Worm (Caenorhabditis elegans) whole organism, L2 larva: Measurements from ENCODE around the gene F55B11.6.

ENCODE experiments used
- ZK546.5 ChIP-seq: sonication (generic microtip); optimal IDR thresholded peaks from 2 replicates; lab custom pipeline; 2017; ENCODE audit warnings: missing biosample characterization, missing genetic modification characterization
- sem-4 ChIP-seq: fragments of 150-350 bp; optimal IDR thresholded peaks from 2 replicates; lab custom pipeline; 2014; ENCODE audit warnings: missing biosample characterization, missing genetic modification reagents, missing genetic modification characterization

DNA sequence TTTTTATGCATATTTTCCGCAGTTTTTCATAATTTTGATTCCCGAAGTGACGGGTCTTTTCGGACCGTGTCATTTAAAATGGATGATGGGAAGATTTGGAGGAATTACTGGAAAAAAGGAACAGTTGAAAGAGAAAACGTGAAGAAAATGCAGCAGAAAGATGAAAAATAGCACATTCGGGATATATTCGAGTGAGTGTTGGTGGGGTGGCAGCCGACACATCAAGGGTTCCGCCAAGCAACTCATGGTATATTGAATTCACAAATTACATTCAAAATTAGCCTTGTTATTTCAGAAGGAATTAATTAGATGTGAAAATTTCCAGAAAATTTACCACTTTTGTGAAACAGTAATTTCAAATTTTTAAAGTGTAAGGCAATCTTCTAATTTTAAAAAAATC, 27.0 kb upstream of the F55B11.6 start, which contains the start of gene tra-3:
- no peak for TF ChIP-seq sem-4 (tag; lab: Kevin White, UChicago)
- no peak for TF ChIP-seq ZK546.5 (tag; lab: Kevin White, UChicago)
